In genomic region chrX:6665129-6665858, ce11 we compare ENCODE assay signal across 1 worm cellular context.
A peak's percentile ranks its signal among the peaks of the same experiment; 100 is the strongest.
TF ChIP-seq lines count a peak whose summit lies in the region.

No protein-coding gene starts in this region.

TF ChIP-seq in whole organism, L4 larva, 104 proteins besides CTCF, POLR2A, EP300 and RAD21 (continued from another document):
- no peak for TF ChIP-seq pha-4 (GFP tag; IDR thresholded peaks at IDR 0.05; lab: Robert Waterston, UW)
- TF ChIP-seq pha-4 (tag; optimal IDR thresholded peaks at IDR 0.05; lab: Kevin White, UChicago) = no peak
- no peak for TF ChIP-seq zfp-2 (tag; optimal IDR thresholded peaks at IDR 0.05; lab: Kevin White, UChicago)
- TF ChIP-seq hlh-30 (tag; optimal IDR thresholded peaks at IDR 0.05; lab: Kevin White, UChicago; ENCODE audit: insufficient read depth) = peak; percentile 47
- no peak for TF ChIP-seq ceh-32 (tag; optimal IDR thresholded peaks at IDR 0.05; lab: Kevin White, UChicago; ENCODE audit: poor library complexity)
- no peak for TF ChIP-seq F44E2.7 (GFP tag; IDR thresholded peaks at IDR 0.05; lab: Robert Waterston, UW)
- TF ChIP-seq daf-19 (GFP tag; conservative IDR thresholded peaks at IDR 0.05; lab: Robert Waterston, UW) = no peak
- no peak for TF ChIP-seq skn-1 (tag; optimal IDR thresholded peaks at IDR 0.05; lab: Kevin White, UChicago)
- peak; percentile 49 for TF ChIP-seq dve-1 (tag; optimal IDR thresholded peaks at IDR 0.05; lab: Kevin White, UChicago; ENCODE audit: insufficient read depth)
- no peak for TF ChIP-seq duxl-1 (tag; optimal IDR thresholded peaks at IDR 0.05; lab: Kevin White, UChicago; ENCODE audit: poor library complexity)
- peak; percentile 22 for TF ChIP-seq nhr-48 (tag; optimal IDR thresholded peaks at IDR 0.05; lab: Kevin White, UChicago)
- no peak for TF ChIP-seq unc-39 (tag; optimal IDR thresholded peaks at IDR 0.05; lab: Kevin White, UChicago)
- no peak for TF ChIP-seq sdz-12 (GFP tag; optimal IDR thresholded peaks at IDR 0.05; lab: Kevin White, UChicago)
- TF ChIP-seq hif-1 (tag; optimal IDR thresholded peaks at IDR 0.05; lab: Kevin White, UChicago) = peak in 1 of 2 experiments; percentile 68
- TF ChIP-seq F37D6.2 (tag; optimal IDR thresholded peaks at IDR 0.05; lab: Kevin White, UChicago) = no peak
- no peak for TF ChIP-seq zip-2 (tag; optimal IDR thresholded peaks at IDR 0.05; lab: Kevin White, UChicago)
- no peak for TF ChIP-seq fkh-10 (GFP tag; optimal IDR thresholded peaks at IDR 0.05; lab: Kevin White, UChicago)
- no peak for TF ChIP-seq ceh-62 (tag; optimal IDR thresholded peaks at IDR 0.05; lab: Kevin White, UChicago)
- no peak for TF ChIP-seq unc-130 (GFP tag; optimal IDR thresholded peaks at IDR 0.05; lab: Kevin White, UChicago)
- TF ChIP-seq zfp-3 (GFP tag; conservative IDR thresholded peaks at IDR 0.05; lab: Robert Waterston, UW) = no peak
- TF ChIP-seq lsy-2 (tag; optimal IDR thresholded peaks at IDR 0.05; lab: Kevin White, UChicago) = peak in 1 of 2 experiments; percentile 8
- no peak for TF ChIP-seq cey-2 (tag; optimal IDR thresholded peaks at IDR 0.05; lab: Kevin White, UChicago; ENCODE audit: borderline replicate concordance, insufficient read depth)
- peak; percentile 38 for TF ChIP-seq pqm-1 (tag; optimal IDR thresholded peaks at IDR 0.05; lab: Kevin White, UChicago)
- TF ChIP-seq lin-39 (tag; optimal IDR thresholded peaks at IDR 0.05; lab: Kevin White, UChicago) = no peak
- peak; percentile 68 for TF ChIP-seq dmd-6 (GFP tag; IDR thresholded peaks at IDR 0.05; lab: Robert Waterston, UW)
- TF ChIP-seq ZK337.2 (GFP tag; IDR thresholded peaks at IDR 0.05; lab: Robert Waterston, UW) = no peak
- no peak for TF ChIP-seq attf-4 (tag; optimal IDR thresholded peaks at IDR 0.05; lab: Kevin White, UChicago)
- TF ChIP-seq snpc-1.2 (GFP tag; IDR thresholded peaks at IDR 0.05; lab: Robert Waterston, UW) = no peak
- TF ChIP-seq D1046.2 (GFP tag; IDR thresholded peaks at IDR 0.05; lab: Robert Waterston, UW) = no peak
